Fruit fly (Drosophila melanogaster) whole organism, embryonic: ENCODE data around the gene CG7140.

Experiments used
- CG10147 ChIP-seq: fragments of 200-800 bp; sonication (Bioruptor generic); optimal IDR thresholded peaks from 2 replicates; lab custom pipeline; 2019; ENCODE audit warnings: missing biosample characterization, mild to moderate bottlenecking, missing genetic modification characterization, moderate library complexity
- CG10267 ChIP-seq: fragments of 200-800 bp; sonication (Bioruptor generic); optimal IDR thresholded peaks from 2 replicates; lab custom pipeline; 2018; ENCODE audit warnings: missing biosample characterization, mild to moderate bottlenecking, missing genetic modification characterization, moderate library complexity
- CG12391 ChIP-seq: fragments of 200-800 bp; sonication (Bioruptor generic); optimal IDR thresholded peaks from 3 replicates; lab custom pipeline; 2018; ENCODE audit warnings: missing biosample characterization, mild to moderate bottlenecking, missing genetic modification characterization, moderate library complexity
- CG13287 ChIP-seq: fragments of 200-800 bp; sonication (Bioruptor generic); IDR thresholded peaks from 2 replicates; pipeline ENCODE4 v1.3.6; 2022; ENCODE audit warnings: missing biosample characterization, missing genetic modification characterization; ENCODE audit not compliant: partially characterized antibody
- CG13894 ChIP-seq: fragments of 200-800 bp; sonication (Bioruptor generic); optimal IDR thresholded peaks from 3 replicates; lab custom pipeline; 2018; ENCODE audit warnings: missing biosample characterization, mild to moderate bottlenecking, missing genetic modification characterization, moderate library complexity
- CG14860 ChIP-seq: fragments of 200-800 bp; sonication (Bioruptor generic); IDR thresholded peaks from 3 replicates; pipeline ENCODE4 v1.3.6; 2022; ENCODE audit warnings: missing biosample characterization, missing genetic modification characterization; ENCODE audit not compliant: partially characterized antibody
- CG15073 ChIP-seq: fragments of 200-800 bp; sonication (Bioruptor generic); optimal IDR thresholded peaks from 2 replicates; lab custom pipeline; 2016; ENCODE audit warnings: missing biosample characterization, missing genetic modification characterization
- CG16813 ChIP-seq: fragments of 200-800 bp; sonication (Bioruptor generic); IDR thresholded peaks from 3 replicates; pipeline ENCODE4 v1.3.6; 2022; ENCODE audit warnings: missing biosample characterization, missing genetic modification characterization; ENCODE audit not compliant: partially characterized antibody
- CG30403 ChIP-seq: fragments of 200-800 bp; sonication (Bioruptor generic); optimal IDR thresholded peaks from 3 replicates; lab custom pipeline; 2016; ENCODE audit warnings: missing biosample characterization, missing genetic modification characterization
- CG32532 ChIP-seq: fragments of 200-800 bp; sonication (Bioruptor generic); IDR thresholded peaks from 2 replicates; pipeline ENCODE4 v1.3.6; 2022; ENCODE audit warnings: missing biosample characterization, missing genetic modification characterization
- CG34224 ChIP-seq: fragments of 200-800 bp; sonication (Bioruptor generic); IDR thresholded peaks from 3 replicates; pipeline ENCODE4 v1.3.6; 2022; ENCODE audit warnings: missing biosample characterization, missing genetic modification characterization; ENCODE audit not compliant: partially characterized antibody
- CG42726 ChIP-seq: fragments of 200-800 bp; sonication (Bioruptor generic); IDR thresholded peaks from 2 replicates; pipeline ENCODE4 v1.3.6; 2022; ENCODE audit warnings: missing biosample characterization, missing genetic modification characterization; ENCODE audit not compliant: partially characterized antibody
- CG6791 ChIP-seq: fragments of 200-800 bp; sonication (Bioruptor generic); IDR thresholded peaks from 3 replicates; pipeline ENCODE4 v1.3.6; 2022; ENCODE audit warnings: missing biosample characterization, missing genetic modification characterization; ENCODE audit not compliant: partially characterized antibody
- CG7839 ChIP-seq: fragments of 200-800 bp; sonication (Bioruptor generic); optimal IDR thresholded peaks from 3 replicates; lab custom pipeline; 2018; ENCODE audit warnings: missing biosample characterization, mild to moderate bottlenecking, missing genetic modification characterization, moderate library complexity
- CG9932 ChIP-seq: fragments of 200-800 bp; sonication (Bioruptor generic); IDR thresholded peaks from 2 replicates; pipeline ENCODE4 v1.3.6; 2022; ENCODE audit warnings: missing biosample characterization, missing genetic modification characterization
- Camta ChIP-seq: fragments of 200-800 bp; sonication (Bioruptor generic); optimal IDR thresholded peaks from 2 replicates; lab custom pipeline; 2016; ENCODE audit warnings: missing biosample characterization, missing genetic modification characterization
- Doc3 ChIP-seq: fragments of 200-800 bp; sonication (Bioruptor generic); IDR thresholded peaks from 3 replicates; pipeline ENCODE4 v1.3.6; 2022; ENCODE audit warnings: missing biosample characterization, missing genetic modification characterization; ENCODE audit not compliant: partially characterized antibody
- Gug ChIP-seq: fragments of 200-800 bp; sonication (Bioruptor generic); IDR thresholded peaks from 4 replicates; pipeline ENCODE4 v1.3.6; 2022; ENCODE audit warnings: missing biosample characterization, missing genetic modification characterization
- H2.0 ChIP-seq: fragments of 200-800 bp; sonication (Bioruptor generic); IDR thresholded peaks from 2 replicates; pipeline ENCODE4 v1.3.6; 2022; ENCODE audit warnings: missing biosample characterization, missing genetic modification characterization
- Med ChIP-seq: fragments of 200-800 bp; sonication (Bioruptor generic); peaks from one replicate; lab custom pipeline; 2016; ENCODE audit warnings: missing biosample characterization, missing genetic modification characterization, mild to moderate bottlenecking, inconsistent platforms, moderate library complexity
- Myb ChIP-seq: fragments of 200-800 bp; sonication (Bioruptor generic); optimal IDR thresholded peaks from 2 replicates; lab custom pipeline; 2016; ENCODE audit warnings: missing biosample characterization, missing genetic modification characterization
- NC2β ChIP-seq: fragments of 200-800 bp; sonication (Bioruptor generic); optimal IDR thresholded peaks from 2 replicates; lab custom pipeline; 2016; ENCODE audit warnings: missing biosample characterization, missing genetic modification characterization
- Opbp ChIP-seq: fragments of 200-800 bp; sonication (Bioruptor generic); IDR thresholded peaks from 3 replicates; pipeline ENCODE4 v1.3.6; 2022; ENCODE audit warnings: missing biosample characterization, missing genetic modification characterization; ENCODE audit not compliant: partially characterized antibody
- Poxn ChIP-seq: fragments of 200-800 bp; sonication (Bioruptor generic); IDR thresholded peaks from 2 replicates; pipeline ENCODE4 v1.3.6; 2022; ENCODE audit warnings: missing biosample characterization, missing genetic modification characterization
- Usf ChIP-seq: fragments of 200-800 bp; sonication (Bioruptor generic); optimal IDR thresholded peaks from 2 replicates; lab custom pipeline; 2017; ENCODE audit warnings: missing genotype, missing biosample characterization, missing genetic modification characterization
- YL-1 ChIP-seq: fragments of 200-800 bp; sonication (Bioruptor generic); optimal IDR thresholded peaks from 3 replicates; lab custom pipeline; 2017; ENCODE audit warnings: missing biosample characterization, mild to moderate bottlenecking, missing genetic modification characterization
- aop ChIP-seq: fragments of 200-800 bp; sonication (Bioruptor generic); IDR thresholded peaks from 2 replicates; pipeline ENCODE4 v1.3.6; 2022; ENCODE audit warnings: missing biosample characterization, missing genetic modification characterization
- ash1 ChIP-seq: fragments of 200-800 bp; sonication (Bioruptor generic); optimal IDR thresholded peaks from 2 replicates; lab custom pipeline; 2018; ENCODE audit warnings: missing biosample characterization, mild to moderate bottlenecking, missing genetic modification characterization
- ato ChIP-seq: fragments of 200-800 bp; sonication (Bioruptor generic); IDR thresholded peaks from 2 replicates; pipeline ENCODE4 v1.3.6; 2022; ENCODE audit warnings: missing biosample characterization, missing genetic modification characterization; ENCODE audit not compliant: partially characterized antibody
- chm ChIP-seq: fragments of 200-800 bp; sonication (Bioruptor generic); IDR thresholded peaks from 2 replicates; pipeline ENCODE4 v1.3.6; 2022; ENCODE audit warnings: missing biosample characterization, missing genetic modification characterization
- dm ChIP-seq: fragments of 200-800 bp; sonication (Bioruptor generic); optimal IDR thresholded peaks from 3 replicates; lab custom pipeline; 2016; ENCODE audit warnings: missing biosample characterization, missing genetic modification characterization
- exex ChIP-seq: fragments of 200-800 bp; sonication (Bioruptor generic); optimal IDR thresholded peaks from 4 replicates; lab custom pipeline; 2018; ENCODE audit warnings: missing biosample characterization, mild to moderate bottlenecking, missing genetic modification characterization, moderate library complexity
- gfzf ChIP-seq: fragments of 200-800 bp; sonication (Bioruptor generic); optimal IDR thresholded peaks from 2 replicates; lab custom pipeline; 2016; ENCODE audit warnings: missing biosample characterization, mild to moderate bottlenecking, missing genetic modification characterization, moderate library complexity
- hb ChIP-seq: fragments of 200-800 bp; sonication (Bioruptor generic); IDR thresholded peaks from 3 replicates; pipeline ENCODE4 v1.3.6; 2022; ENCODE audit warnings: missing biosample characterization, missing genetic modification characterization; ENCODE audit not compliant: partially characterized antibody
- inv ChIP-seq: fragments of 200-800 bp; sonication (Bioruptor generic); IDR thresholded peaks from 2 replicates; pipeline ENCODE4 v1.3.6; 2022; ENCODE audit warnings: missing biosample characterization, missing genetic modification characterization; ENCODE audit not compliant: partially characterized antibody
- kah ChIP-seq: fragments of 200-800 bp; sonication (Bioruptor generic); optimal IDR thresholded peaks from 2 replicates; lab custom pipeline; 2018; ENCODE audit warnings: missing biosample characterization, mild to moderate bottlenecking, missing genetic modification characterization
- knrl ChIP-seq: fragments of 200-800 bp; sonication (Bioruptor generic); IDR thresholded peaks from 3 replicates; pipeline ENCODE4 v1.3.6; 2022; ENCODE audit warnings: missing biosample characterization, missing genetic modification characterization; ENCODE audit not compliant: partially characterized antibody
- lilli ChIP-seq: fragments of 200-800 bp; sonication (Bioruptor generic); optimal IDR thresholded peaks from 3 replicates; lab custom pipeline; 2016; ENCODE audit warnings: missing biosample characterization, missing genetic modification characterization
- mirr ChIP-seq: fragments of 200-800 bp; sonication (Bioruptor generic); optimal IDR thresholded peaks from 3 replicates; lab custom pipeline; 2018; ENCODE audit warnings: missing biosample characterization, mild to moderate bottlenecking, missing genetic modification characterization
- nerfin-2 ChIP-seq: fragments of 200-800 bp; sonication (Bioruptor generic); IDR thresholded peaks from 2 replicates; pipeline ENCODE4 v1.3.6; 2022; ENCODE audit warnings: missing biosample characterization, missing genetic modification characterization; ENCODE audit not compliant: partially characterized antibody
- pho ChIP-seq: fragments of 200-800 bp; sonication (Bioruptor generic); optimal IDR thresholded peaks from 2 replicates; lab custom pipeline; 2016; ENCODE audit warnings: missing biosample characterization, missing genetic modification characterization
- sens ChIP-seq: fragments of 200-800 bp; sonication (Bioruptor generic); peaks from one replicate; lab custom pipeline; 2016; ENCODE audit warnings: missing biosample characterization, missing genetic modification characterization
- sim ChIP-seq: fragments of 200-800 bp; sonication (Bioruptor generic); IDR thresholded peaks from 2 replicates; pipeline ENCODE4 v1.3.6; 2022; ENCODE audit warnings: missing biosample characterization, missing genetic modification characterization
- sug ChIP-seq: fragments of 200-800 bp; optimal IDR thresholded peaks from 2 replicates; lab custom pipeline; 2019; ENCODE audit warnings: missing biosample characterization, mild to moderate bottlenecking, missing genetic modification characterization, moderate library complexity
- trh ChIP-seq: fragments of 200-800 bp; sonication (Bioruptor generic); optimal IDR thresholded peaks from 2 replicates; lab custom pipeline; 2016; ENCODE audit warnings: missing biosample characterization, missing genetic modification characterization
- unpg ChIP-seq: fragments of 200-800 bp; sonication (Bioruptor generic); optimal IDR thresholded peaks from 3 replicates; lab custom pipeline; 2018; ENCODE audit warnings: missing biosample characterization, mild to moderate bottlenecking, missing genetic modification characterization, moderate library complexity
- zen ChIP-seq: fragments of 200-800 bp; sonication (Bioruptor generic); optimal IDR thresholded peaks from 3 replicates; lab custom pipeline; 2018; ENCODE audit warnings: missing biosample characterization, mild to moderate bottlenecking, missing genetic modification characterization, moderate library complexity
- zen2 ChIP-seq: fragments of 200-800 bp; sonication (Bioruptor generic); IDR thresholded peaks from 3 replicates; pipeline ENCODE4 v1.3.6; 2022; ENCODE audit warnings: missing biosample characterization, missing genetic modification characterization; ENCODE audit not compliant: partially characterized antibody

CG7140 gene

DNA sequence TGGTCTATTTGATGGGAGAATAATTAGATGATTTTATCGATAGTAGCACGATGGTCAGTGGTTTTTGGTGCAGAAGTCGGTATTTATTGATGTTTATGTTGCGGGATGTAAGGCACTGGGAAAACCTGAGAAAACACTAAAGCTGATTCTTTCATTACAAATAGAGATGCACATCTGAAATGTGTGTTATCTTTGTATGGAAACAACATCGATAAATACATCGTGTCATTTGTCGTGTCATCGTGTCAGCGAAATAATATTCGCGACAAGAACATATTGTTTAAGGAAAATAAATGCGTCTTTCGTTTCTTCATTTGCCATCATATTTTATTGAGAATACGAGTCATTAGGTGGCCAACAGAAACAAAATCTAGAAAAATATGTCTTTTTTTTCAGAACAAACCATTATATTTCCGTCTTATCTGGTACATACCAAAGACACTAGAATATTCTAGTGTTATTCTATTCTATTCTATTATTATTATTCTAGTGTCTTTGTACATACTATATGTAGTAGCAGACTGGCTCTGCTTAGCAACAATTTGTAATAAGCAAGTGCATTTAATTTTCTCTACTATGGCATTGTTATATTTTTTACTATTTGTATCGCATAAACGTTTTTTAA lies 46.3 kb upstream of the CG7140 start, which contains the start of gene CG7133 (continued):
- TF ChIP-seq sug (tag; lab: Kevin White, UChicago) (peak; percentile 4), sim (no peak), aop (GFP tag; lab: Robert Waterston, UW) (no peak), CG10147 (GFP tag; lab: Kevin White, UChicago) (no peak), CG6791 (GFP tag; lab: Robert Waterston, UW) (peak; percentile 88), dm (GFP tag; lab: Kevin White, UChicago) (no peak), CG32532 (GFP tag; lab: Robert Waterston, UW) (peak; percentile 6; the same call in 1 of the 2 replicates), sens (peak; percentile 67), nerfin-2 (GFP tag; lab: Robert Waterston, UW) (peak; percentile 50), Poxn (GFP tag; lab: Robert Waterston, UW) (no peak), H2.0 (no peak), trh (peak; percentile 1), Med (peak; percentile 61), ash1 (GFP tag; lab: Kevin White, UChicago) (no peak), Opbp (peak; percentile 88), CG10267 (tag; lab: Kevin White, UChicago) (peak; percentile 23), ato (GFP tag; lab: Robert Waterston, UW) (peak; percentile 74), CG13894 (tag; lab: Kevin White, UChicago) (peak; percentile 60), mirr (GFP tag; lab: Kevin White, UChicago) (peak; percentile 57), CG14860 (GFP tag; lab: Robert Waterston, UW) (peak; percentile 89), Gug (GFP tag; lab: Robert Waterston, UW) (peak; percentile 19; the same call in 1 of the 4 replicates), exex (tag; lab: Kevin White, UChicago) (peak; percentile 7), NC2β (no peak), Usf (GFP tag; lab: Kevin White, UChicago) (no peak), CG13287 (GFP tag; lab: Robert Waterston, UW) (peak; percentile 90), CG7839 (tag; lab: Kevin White, UChicago) (no peak), CG15073 (no peak), CG34224 (peak; percentile 84), YL-1 (GFP tag; lab: Kevin White, UChicago) (peak; percentile 37), CG12391 (tag; lab: Kevin White, UChicago) (peak; percentile 14), hb (GFP tag; lab: Robert Waterston, UW) (peak; percentile 86), CG30403 (no peak), CG42726 (GFP tag; lab: Robert Waterston, UW) (peak; percentile 82; the same call in 1 of the 2 replicates), gfzf (GFP tag; lab: Kevin White, UChicago) (peak; percentile 56), knrl (GFP tag; lab: Robert Waterston, UW) (peak; percentile 90), CG9932 (GFP tag; lab: Robert Waterston, UW) (peak; percentile 57), CG16813 (GFP tag; lab: Robert Waterston, UW) (peak; percentile 85), unpg (GFP tag; lab: Kevin White, UChicago) (no peak), inv (GFP tag; lab: Robert Waterston, UW) (peak; percentile 86), zen (tag; lab: Kevin White, UChicago) (peak; percentile 60), chm (GFP tag; lab: Robert Waterston, UW) (no peak), Doc3 (GFP tag; lab: Robert Waterston, UW) (peak; percentile 89), pho (GFP tag; lab: Kevin White, UChicago) (peak; percentile 27), lilli (GFP tag; lab: Kevin White, UChicago) (peak; percentile 22), kah (GFP tag; lab: Kevin White, UChicago) (peak; percentile 4), zen2 (GFP tag; lab: Robert Waterston, UW) (peak; percentile 91), Camta (GFP tag; lab: Kevin White, UChicago) (no peak), Myb (GFP tag; lab: Kevin White, UChicago) (no peak)
